Fruit fly (Drosophila melanogaster) whole organism, adult: ENCODE data around the gene CG42671.

Source experiments
- CG11617 ChIP-seq: fragments of 200-800 bp; sonication (Bioruptor generic); optimal IDR thresholded peaks from 2 replicates; lab custom pipeline; 2017; ENCODE audit warnings: mild to moderate bottlenecking, missing biosample characterization, missing genetic modification reagents, missing genetic modification characterization
- CG12768 ChIP-seq: fragments of 200-800 bp; sonication (Bioruptor generic); optimal IDR thresholded peaks from 2 replicates; lab custom pipeline; 2017; ENCODE audit warnings: missing biosample characterization, missing genetic modification characterization, mild to moderate bottlenecking, moderate library complexity, missing genetic modification reagents
- CG14711 ChIP-seq: fragments of 200-800 bp; sonication (Bioruptor generic); optimal IDR thresholded peaks from 2 replicates; lab custom pipeline; 2018; ENCODE audit warnings: missing biosample characterization, mild to moderate bottlenecking, missing genetic modification characterization, moderate library complexity
- CG1620 ChIP-seq: fragments of 200-800 bp; sonication (Bioruptor generic); optimal IDR thresholded peaks from 2 replicates; lab custom pipeline; 2016; ENCODE audit warnings: missing biosample characterization, missing genetic modification characterization
- CG5204 ChIP-seq: fragments of 200-800 bp; sonication (Bioruptor generic); optimal IDR thresholded peaks from 2 replicates; lab custom pipeline; 2016; ENCODE audit warnings: missing biosample characterization, missing genetic modification characterization
- Crg-1 ChIP-seq: fragments of 200-800 bp; sonication (Bioruptor generic); optimal IDR thresholded peaks from 2 replicates; lab custom pipeline; 2016; ENCODE audit warnings: missing biosample characterization, missing genetic modification characterization
- Hr96 ChIP-seq: fragments of 200-800 bp; sonication (Bioruptor generic); optimal IDR thresholded peaks from 2 replicates; lab custom pipeline; 2016; ENCODE audit warnings: missing biosample characterization, missing genetic modification characterization
- cic ChIP-seq: fragments of 200-800 bp; sonication (Bioruptor generic); optimal IDR thresholded peaks from 2 replicates; lab custom pipeline; 2017; ENCODE audit warnings: missing biosample characterization, mild to moderate bottlenecking, missing genetic modification characterization, moderate library complexity
- ovo ChIP-seq: fragments of 200-800 bp; sonication (Bioruptor generic); optimal IDR thresholded peaks from 2 replicates; lab custom pipeline; 2016; ENCODE audit warnings: missing biosample characterization, missing genetic modification characterization
- pad ChIP-seq: fragments of 200-800 bp; sonication (Bioruptor generic); optimal IDR thresholded peaks from 3 replicates; lab custom pipeline; 2017; ENCODE audit warnings: missing biosample characterization, missing genetic modification characterization, mild to moderate bottlenecking, moderate library complexity, missing genetic modification reagents
- toe ChIP-seq: fragments of 200-800 bp; sonication (Bioruptor generic); optimal IDR thresholded peaks from 2 replicates; lab custom pipeline; 2016; ENCODE audit warnings: missing biosample characterization, missing genetic modification characterization

DNA sequence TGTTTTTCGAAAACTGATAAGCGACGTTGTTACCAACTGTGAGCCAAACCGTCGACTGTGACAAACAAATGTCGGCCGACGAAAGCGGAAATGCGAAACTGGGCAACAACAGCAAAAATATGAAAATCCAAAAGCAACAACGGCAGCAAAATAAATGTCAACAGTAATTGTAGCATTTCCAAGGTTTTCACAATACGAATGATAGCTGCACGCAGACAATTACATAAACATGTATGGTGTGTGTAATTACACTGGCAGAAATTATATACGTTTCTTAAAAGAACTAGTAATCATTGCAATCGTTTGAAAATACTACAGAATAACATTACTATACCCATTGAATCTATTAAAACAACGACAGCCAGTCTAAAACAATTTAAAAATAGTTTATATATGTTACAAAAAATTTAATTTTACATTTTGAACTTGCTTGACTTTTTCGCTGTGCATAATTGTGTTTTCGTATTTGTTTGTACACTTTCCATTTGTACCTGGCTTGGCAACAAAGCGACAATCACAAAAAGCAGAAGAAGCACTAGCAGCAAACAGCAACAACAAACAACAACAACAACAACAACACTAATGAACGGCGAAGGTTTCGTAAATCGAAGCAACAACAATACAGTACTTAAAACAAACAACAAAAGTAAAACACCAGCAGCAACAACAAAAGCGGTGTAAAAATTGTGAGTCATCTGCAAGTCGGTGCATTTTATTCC lies 46.6 kb downstream of the CG42671 start:
- TF ChIP-seq CG14711 (tag; lab: Kevin White, UChicago) (peak; percentile 82), Crg-1 (GFP tag; lab: Kevin White, UChicago) (no peak), Hr96 (GFP tag; lab: Kevin White, UChicago) (no peak), toe (peak; percentile 52), CG5204 (GFP tag; lab: Kevin White, UChicago) (no peak), CG12768 (no peak), CG11617 (GFP tag; lab: Kevin White, UChicago) (no peak), cic (GFP tag; lab: Kevin White, UChicago) (no peak), pad (GFP tag; lab: Kevin White, UChicago) (no peak), CG1620 (GFP tag; lab: Kevin White, UChicago) (no peak), ovo (GFP tag; lab: Kevin White, UChicago) (no peak)
